Worm (Caenorhabditis elegans) whole organism, L1 larva: ENCODE results near the gene gst-31.

Source experiments
- C04F5.9 ChIP-seq: sonication (generic microtip); optimal IDR thresholded peaks from 2 replicates; lab custom pipeline; 2016; ENCODE audit warnings: missing genetic modification characterization, missing compliant biosample characterization
- F16B12.6 ChIP-seq: fragments of 150-350 bp; optimal IDR thresholded peaks from 2 replicates; lab custom pipeline; 2014; ENCODE audit warnings: missing biosample characterization, missing genetic modification characterization
- aha-1 ChIP-seq: fragments of 150-350 bp; optimal IDR thresholded peaks from 2 replicates; lab custom pipeline; 2014; ENCODE audit warnings: missing biosample characterization, missing genetic modification characterization
- aly-2 ChIP-seq: fragments of 150-350 bp; optimal IDR thresholded peaks from 2 replicates; lab custom pipeline; 2014; ENCODE audit warnings: missing biosample characterization, missing genetic modification characterization
- ama-1 ChIP-seq: fragments of 150-350 bp; optimal IDR thresholded peaks from 2 replicates; lab custom pipeline; 2014
- blmp-1 ChIP-seq: fragments of 150-350 bp; optimal IDR thresholded peaks from 2 replicates; lab custom pipeline; 2014; ENCODE audit warnings: missing biosample characterization, missing genetic modification characterization
- ceh-63 ChIP-seq: fragments of 200-800 bp; sonication (Bioruptor generic); optimal IDR thresholded peaks from 2 replicates; lab custom pipeline; 2018; ENCODE audit warnings: mild to moderate bottlenecking, missing genetic modification characterization, missing compliant biosample characterization
- ceh-82 ChIP-seq, 3 experiments: fragments of 150-350 bp in 1 of 3; sonication (generic microtip) in 2 of 3; optimal IDR thresholded peaks; 2 replicates each; lab custom pipeline; 2014 to 2017; ENCODE audit warnings: missing biosample characterization in 3 of 3, missing genetic modification characterization in 3 of 3
- ceh-88 ChIP-seq: fragments of 200-800 bp; sonication (Bioruptor generic); IDR thresholded peaks from 2 replicates; pipeline ENCODE4 v1.3.6; 2022; ENCODE audit warnings: missing genetic modification characterization, missing compliant biosample characterization
- ceh-90 ChIP-seq: sonication (generic microtip); optimal IDR thresholded peaks from 2 replicates; lab custom pipeline; 2016; ENCODE audit warnings: missing genetic modification characterization, missing compliant biosample characterization
- ces-1 ChIP-seq: fragments of 150-350 bp; optimal IDR thresholded peaks from 2 replicates; lab custom pipeline; 2014; ENCODE audit warnings: missing biosample characterization, missing genetic modification reagents, missing genetic modification characterization
- dpl-1 ChIP-seq, 3 experiments: fragments of 150-350 bp in 2 of 3; sonication (generic microtip) in 1 of 3; optimal IDR thresholded peaks; 2 replicates each; lab custom pipeline; 2014 to 2017; ENCODE audit warnings: missing biosample characterization in 3 of 3, missing genetic modification characterization in 3 of 3, missing genetic modification reagents in 3 of 3
- dsc-1 ChIP-seq: sonication (generic microtip); optimal IDR thresholded peaks from 2 replicates; lab custom pipeline; 2016; ENCODE audit warnings: mild to moderate bottlenecking, missing genetic modification characterization, missing compliant biosample characterization
- efl-1 ChIP-seq, 4 experiments: fragments of 150-350 bp; optimal IDR thresholded peaks in 3 of 4; peaks in 1 of 4; 1 replicate in 1 of 4; 2 replicates in 3 of 4; lab custom pipeline; 2014; ENCODE audit warnings: missing biosample characterization in 2 of 4, missing genetic modification characterization in 2 of 4, missing genetic modification reagents in 2 of 4
- elt-3 ChIP-seq, 6 experiments: fragments of 150-350 bp in 1 of 6; sonication (generic microtip); optimal IDR thresholded peaks; 2 replicates each; lab custom pipeline; 2017 to 2018; ENCODE audit warnings: missing biosample characterization in 6 of 6, missing genetic modification characterization in 6 of 6, inconsistent platforms in 1 of 6
- fkh-10 ChIP-seq: sonication (generic microtip); optimal IDR thresholded peaks from 2 replicates; lab custom pipeline; 2017; ENCODE audit warnings: missing biosample characterization, missing genetic modification reagents, missing genetic modification characterization
- fkh-4 ChIP-seq: sonication (generic microtip); optimal IDR thresholded peaks from 2 replicates; lab custom pipeline; 2016; ENCODE audit warnings: missing compliant biosample characterization, missing genetic modification characterization, borderline replicate concordance
- fkh-8 ChIP-seq: sonication (generic microtip); optimal IDR thresholded peaks from 2 replicates; lab custom pipeline; 2016; ENCODE audit warnings: mild to moderate bottlenecking, missing genetic modification characterization, missing compliant biosample characterization
- fos-1 ChIP-seq: fragments of 150-350 bp; optimal IDR thresholded peaks from 2 replicates; lab custom pipeline; 2014; ENCODE audit warnings: missing biosample characterization, missing genetic modification characterization
- hlh-17 ChIP-seq: fragments of 200-800 bp; sonication (Bioruptor generic); optimal IDR thresholded peaks from 2 replicates; lab custom pipeline; 2018; ENCODE audit warnings: missing genetic modification characterization, mild to moderate bottlenecking, missing compliant biosample characterization, moderate library complexity, borderline replicate concordance
- hlh-4 ChIP-seq: sonication (generic microtip); optimal IDR thresholded peaks from 2 replicates; lab custom pipeline; 2016; ENCODE audit warnings: mild to moderate bottlenecking, missing genetic modification characterization, missing compliant biosample characterization
- isw-1 ChIP-seq: fragments of 200-800 bp; sonication (Bioruptor generic); IDR thresholded peaks from 2 replicates; pipeline ENCODE4 v1.3.6; 2022; ENCODE audit warnings: missing genetic modification characterization, missing compliant biosample characterization
- jun-1 ChIP-seq: fragments of 150-350 bp; optimal IDR thresholded peaks from 2 replicates; lab custom pipeline; 2014; ENCODE audit warnings: missing biosample characterization, missing genetic modification reagents, missing genetic modification characterization
- lin-35 ChIP-seq, 2 experiments: fragments of 150-350 bp; optimal IDR thresholded peaks; 2 replicates each; lab custom pipeline; 2014; ENCODE audit warnings: missing biosample characterization in 2 of 2, missing genetic modification characterization in 2 of 2, missing genetic modification reagents in 2 of 2
- lin-39 ChIP-seq: fragments of 150-350 bp; optimal IDR thresholded peaks from 2 replicates; lab custom pipeline; 2014; ENCODE audit warnings: missing biosample characterization, missing genetic modification reagents, missing genetic modification characterization
- lsy-2 ChIP-seq, 2 experiments: fragments of 150-350 bp; optimal IDR thresholded peaks; 2 replicates each; lab custom pipeline; 2014; ENCODE audit warnings: missing biosample characterization in 2 of 2, missing genetic modification characterization in 2 of 2
- mab-9 ChIP-seq: fragments of 200-800 bp; sonication (Bioruptor generic); IDR thresholded peaks from 2 replicates; pipeline ENCODE4 v1.3.6; 2022; ENCODE audit warnings: missing genetic modification reagents, missing genetic modification characterization, missing compliant biosample characterization
- mdl-1 ChIP-seq, 2 experiments: fragments of 150-350 bp; optimal IDR thresholded peaks; 2 replicates each; lab custom pipeline; 2014 to 2017; ENCODE audit warnings: missing biosample characterization in 2 of 2, missing genetic modification characterization in 2 of 2, inconsistent platforms in 1 of 2
- mef-2 ChIP-seq: fragments of 150-350 bp; optimal IDR thresholded peaks from 2 replicates; lab custom pipeline; 2014; ENCODE audit warnings: missing biosample characterization, missing genetic modification characterization
- nhr-11 ChIP-seq: fragments of 150-350 bp; optimal IDR thresholded peaks from 2 replicates; lab custom pipeline; 2014; ENCODE audit warnings: missing biosample characterization, missing genetic modification characterization
- nhr-12 ChIP-seq: sonication (generic microtip); optimal IDR thresholded peaks from 2 replicates; lab custom pipeline; 2017; ENCODE audit warnings: missing biosample characterization, missing genetic modification characterization
- nhr-19 ChIP-seq: fragments of 200-800 bp; sonication (Bioruptor generic); conservative IDR thresholded peaks from 2 replicates; pipeline ENCODE4 v1.3.6; 2022; ENCODE audit warnings: missing genetic modification characterization, missing compliant biosample characterization
- nhr-20 ChIP-seq: sonication (generic microtip); optimal IDR thresholded peaks from 2 replicates; lab custom pipeline; 2016; ENCODE audit warnings: mild to moderate bottlenecking, missing genetic modification characterization, missing compliant biosample characterization
- nhr-28 ChIP-seq: fragments of 150-350 bp; optimal IDR thresholded peaks from 2 replicates; lab custom pipeline; 2014; ENCODE audit warnings: missing biosample characterization, missing genetic modification characterization
- nhr-47 ChIP-seq: sonication (generic microtip); optimal IDR thresholded peaks from 2 replicates; lab custom pipeline; 2016; ENCODE audit warnings: mild to moderate bottlenecking, missing genetic modification characterization, moderate library complexity, missing compliant biosample characterization
- rnt-1 ChIP-seq: sonication (generic microtip); optimal IDR thresholded peaks from 2 replicates; lab custom pipeline; 2016; ENCODE audit warnings: mild to moderate bottlenecking, missing genetic modification characterization, moderate library complexity, missing compliant biosample characterization
- snu-23 ChIP-seq: sonication (generic microtip); optimal IDR thresholded peaks from 2 replicates; lab custom pipeline; 2016; ENCODE audit warnings: missing genetic modification characterization, missing compliant biosample characterization
- sox-4 ChIP-seq: sonication (generic microtip); optimal IDR thresholded peaks from 2 replicates; lab custom pipeline; 2016; ENCODE audit warnings: missing genetic modification characterization, missing compliant biosample characterization
- sptf-1 ChIP-seq: fragments of 150-350 bp; optimal IDR thresholded peaks from 2 replicates; lab custom pipeline; 2014; ENCODE audit warnings: missing biosample characterization, missing genetic modification characterization
- sup-37 ChIP-seq: fragments of 200-800 bp; sonication (Bioruptor generic); optimal IDR thresholded peaks from 2 replicates; lab custom pipeline; 2018; ENCODE audit warnings: mild to moderate bottlenecking, missing genetic modification characterization, missing compliant biosample characterization
- unc-30 ChIP-seq: sonication (generic microtip); optimal IDR thresholded peaks from 2 replicates; lab custom pipeline; 2017; ENCODE audit warnings: missing biosample characterization, missing genetic modification characterization
- unc-86 ChIP-seq: sonication (generic microtip); optimal IDR thresholded peaks from 2 replicates; lab custom pipeline; 2016; ENCODE audit warnings: missing genetic modification characterization, missing compliant biosample characterization
- unc-98 ChIP-seq: fragments of 200-800 bp; sonication (Bioruptor generic); IDR thresholded peaks from 2 replicates; pipeline ENCODE4 v1.3.6; 2022; ENCODE audit warnings: missing genetic modification characterization, missing compliant biosample characterization
- vab-15 ChIP-seq: sonication (generic microtip); optimal IDR thresholded peaks from 2 replicates; lab custom pipeline; 2017; ENCODE audit warnings: missing genotype, mild to moderate bottlenecking, missing genetic modification characterization, missing compliant biosample characterization
- xbp-1 ChIP-seq: sonication (generic microtip); optimal IDR thresholded peaks from 2 replicates; lab custom pipeline; 2016; ENCODE audit warnings: missing genetic modification characterization, missing compliant biosample characterization
- zag-1 ChIP-seq: fragments of 150-350 bp; optimal IDR thresholded peaks from 2 replicates; lab custom pipeline; 2014; ENCODE audit warnings: missing biosample characterization, missing genetic modification characterization
- zip-4 ChIP-seq: fragments of 200-800 bp; sonication (Bioruptor generic); optimal IDR thresholded peaks from 2 replicates; lab custom pipeline; 2018; ENCODE audit warnings: mild to moderate bottlenecking, missing genetic modification characterization, moderate library complexity, missing compliant biosample characterization
- ztf-4 ChIP-seq: fragments of 150-350 bp; optimal IDR thresholded peaks from 2 replicates; lab custom pipeline; 2014; ENCODE audit warnings: missing biosample characterization, missing genetic modification characterization

gst-31 gene

DNA sequence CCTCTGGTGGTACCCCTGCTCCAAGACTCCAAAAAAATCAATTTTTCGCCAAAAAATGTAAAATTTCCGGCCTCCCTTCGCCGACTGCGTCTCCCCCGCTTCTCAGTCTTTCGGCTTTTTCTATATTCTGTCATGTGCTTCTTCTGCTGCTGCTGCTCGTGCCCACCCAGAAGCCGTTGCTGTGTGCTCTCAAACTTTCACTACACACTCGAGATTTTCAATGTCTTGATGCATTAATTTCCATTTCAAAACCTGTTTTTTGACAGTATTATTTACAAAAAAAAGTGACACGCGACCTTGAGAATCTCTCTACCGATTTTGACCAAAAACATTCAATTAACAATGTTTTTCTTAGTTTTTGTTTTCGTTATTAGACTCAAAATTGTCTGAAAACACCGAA is 34.5 kb upstream of the gst-31 start (continued):
- TF ChIP-seq vab-15 (tag; lab: Kevin White, UChicago) (no peak), ceh-88 (GFP tag; lab: Robert Waterston, UW) (no peak), nhr-47 (tag; lab: Kevin White, UChicago) (peak; percentile 11), ces-1 (GFP tag; lab: Kevin White, UChicago) (no peak), jun-1 (no peak), snu-23 (peak; percentile 10), aly-2 (tag; lab: Kevin White, UChicago) (no peak), isw-1 (GFP tag; lab: Robert Waterston, UW) (no peak)

- TF ChIP-seq ceh-82 (tag; optimal IDR thresholded peaks at IDR 0.05; lab: Kevin White, UChicago) (no peak), hlh-17 (GFP tag; lab: Kevin White, UChicago) (no peak), ztf-4 (tag; lab: Kevin White, UChicago) (no peak), zip-4 (GFP tag; lab: Kevin White, UChicago) (no peak), ceh-88 (GFP tag; lab: Robert Waterston, UW) (no peak), C04F5.9 (no peak), dpl-1 (GFP tag; optimal IDR thresholded peaks at IDR 0.05; lab: Kevin White, UChicago) (no peak), nhr-12 (no peak), ceh-63 (GFP tag; lab: Kevin White, UChicago) (no peak), nhr-19 (GFP tag; lab: Robert Waterston, UW) (no peak), dsc-1 (tag; lab: Kevin White, UChicago) (no peak), fkh-4 (tag; lab: Kevin White, UChicago) (no peak), sup-37 (GFP tag; lab: Kevin White, UChicago) (no peak), isw-1 (GFP tag; lab: Robert Waterston, UW) (no peak)
Measured at ce11 chrII:15208874-15209273, 34.1 kb upstream of the gst-31 start.

- TF ChIP-seq sptf-1 (tag; lab: Kevin White, UChicago) = no peak
- TF ChIP-seq vab-15 (tag; lab: Kevin White, UChicago) = no peak
- no peak for TF ChIP-seq zag-1 (tag; lab: Kevin White, UChicago)
- no peak for TF ChIP-seq ama-1 (lab: Kevin White, UChicago)
- TF ChIP-seq ceh-63 (GFP tag; lab: Kevin White, UChicago) = no peak
- no peak for TF ChIP-seq unc-86
- no peak for TF ChIP-seq blmp-1 (tag; lab: Kevin White, UChicago)
- no peak for TF ChIP-seq mef-2 (tag; lab: Kevin White, UChicago)
- no peak for TF ChIP-seq nhr-47 (tag; lab: Kevin White, UChicago)
- TF ChIP-seq elt-3 (tag; optimal IDR thresholded peaks at IDR 0.05; lab: Kevin White, UChicago) = no peak
- no peak for TF ChIP-seq rnt-1
- TF ChIP-seq aha-1 (tag; lab: Kevin White, UChicago) = no peak
- TF ChIP-seq sox-4 (tag; lab: Kevin White, UChicago) = no peak
- TF ChIP-seq efl-1 (optimal IDR thresholded peaks at IDR 0.05; lab: Kevin White, UChicago) = peak; percentile 79 to 81
- TF ChIP-seq efl-1 (GFP tag; optimal IDR thresholded peaks at IDR 0.05 in 1 of 2; lab: Kevin White, UChicago) = peak; percentile 84 to 98
- TF ChIP-seq nhr-12 = no peak
- TF ChIP-seq lsy-2 (tag; optimal IDR thresholded peaks at IDR 0.05; lab: Kevin White, UChicago) = peak; percentile 84 to 93
- peak; percentile 70 to 77 for TF ChIP-seq lin-35 (GFP tag; optimal IDR thresholded peaks at IDR 0.05; lab: Kevin White, UChicago)
- no peak for TF ChIP-seq ceh-82 (tag; optimal IDR thresholded peaks at IDR 0.05; lab: Kevin White, UChicago)
- TF ChIP-seq mdl-1 (tag; optimal IDR thresholded peaks at IDR 0.05; lab: Kevin White, UChicago) = no peak
- TF ChIP-seq F16B12.6 = peak; percentile 73
- no peak for TF ChIP-seq hlh-17 (GFP tag; lab: Kevin White, UChicago)
- TF ChIP-seq isw-1 (GFP tag; lab: Robert Waterston, UW) = no peak
- TF ChIP-seq fkh-8 (tag; lab: Kevin White, UChicago) = no peak
- no peak for TF ChIP-seq fkh-10
- TF ChIP-seq sup-37 (GFP tag; lab: Kevin White, UChicago) = no peak
- no peak for TF ChIP-seq ceh-90 (tag; lab: Kevin White, UChicago)
- TF ChIP-seq nhr-20 (tag; lab: Kevin White, UChicago) = peak; percentile 0
- no peak for TF ChIP-seq mab-9 (GFP tag; lab: Robert Waterston, UW)
- TF ChIP-seq dpl-1 (GFP tag; optimal IDR thresholded peaks at IDR 0.05; lab: Kevin White, UChicago) = peak; percentile 66 to 81 (median 71)
- TF ChIP-seq lin-39 (tag; lab: Kevin White, UChicago) = no peak
- no peak for TF ChIP-seq unc-30
- no peak for TF ChIP-seq nhr-11 (tag; lab: Kevin White, UChicago)
- TF ChIP-seq hlh-4 (tag; lab: Kevin White, UChicago) = no peak
- no peak for TF ChIP-seq ztf-4 (tag; lab: Kevin White, UChicago)
- no peak for TF ChIP-seq xbp-1 (tag; lab: Kevin White, UChicago)
- TF ChIP-seq unc-98 = no peak
- no peak for TF ChIP-seq nhr-28
- no peak for TF ChIP-seq fos-1
Measured at ce11 chrII:15208151-15208550, 33.4 kb upstream of the gst-31 start.
